Worm (Caenorhabditis elegans) whole organism, L4/young adult: ENCODE data around the gene ZK856.7.
A peak's percentile ranks its signal among the peaks of the same experiment; 100 is the strongest.

Experiments used
- dao-5 ChIP-seq: sonication (generic microtip); optimal IDR thresholded peaks from 2 replicates; lab custom pipeline; 2016; ENCODE audit warnings: missing genotype, missing genetic modification characterization, moderate library complexity, missing compliant biosample characterization
- him-1 ChIP-seq: sonication (generic microtip); optimal IDR thresholded peaks from 2 replicates; lab custom pipeline; 2016; ENCODE audit warnings: missing genotype, missing genetic modification reagents, missing genetic modification characterization, missing compliant biosample characterization

ce11 chrV:10168870-10169269 lies 33.0 kb upstream of the ZK856.7 start:
- peak; percentile 93 for TF ChIP-seq him-1 (tag; lab: Kevin White, UChicago)
- TF ChIP-seq dao-5 (tag; lab: Kevin White, UChicago) = no peak
